Worm (Caenorhabditis elegans): Measurements from ENCODE around the gene col-128.

col-128 gene

DNA sequence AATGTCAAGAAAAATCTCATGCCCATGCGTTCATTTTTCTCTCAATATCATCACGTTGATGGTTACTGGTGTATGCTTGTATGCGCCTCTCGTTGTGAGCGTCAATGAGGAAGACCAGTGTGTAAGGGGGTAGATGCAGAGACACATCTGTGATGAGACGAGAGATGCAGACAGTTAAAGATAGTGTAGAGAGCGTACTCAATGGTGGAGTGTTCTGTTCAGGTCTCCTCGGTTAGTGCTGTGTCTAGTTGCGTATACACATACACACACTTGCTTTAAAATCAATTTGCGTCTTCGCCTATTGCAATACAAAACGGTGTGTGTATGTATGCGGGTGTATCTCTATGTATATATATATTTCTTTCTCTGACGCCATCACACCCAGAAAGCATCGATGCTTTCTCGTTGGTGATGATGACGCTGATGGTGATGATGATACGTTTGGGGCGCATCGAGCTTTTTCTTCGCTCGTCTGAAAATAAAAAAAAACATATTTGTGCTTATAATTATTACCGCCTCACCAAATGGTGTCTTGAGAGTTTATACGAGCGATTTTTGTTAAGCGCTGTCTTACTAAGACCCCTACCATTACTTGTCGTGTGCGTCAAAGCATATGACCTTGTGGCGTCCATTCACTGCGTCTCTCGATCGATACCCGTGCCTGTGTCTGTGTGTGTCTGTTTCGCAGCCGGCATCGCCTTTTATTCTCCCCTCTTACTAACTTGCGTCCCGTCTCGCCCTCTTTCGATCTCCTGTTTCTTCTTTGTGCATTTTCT lies 41.8 kb upstream of the col-128 start, which contains the start of gene F40F11.3 (continued):
- peak; percentile 86 for TF ChIP-seq fos-1 (tag; optimal IDR thresholded peaks at IDR 0.05)
- TF ChIP-seq unc-130 (tag; optimal IDR thresholded peaks at IDR 0.05), result peak; percentile 89
- peak; percentile 85 for TF ChIP-seq nhr-237 (tag; optimal IDR thresholded peaks at IDR 0.05)
- TF ChIP-seq unc-86 (tag; optimal IDR thresholded peaks at IDR 0.05), result peak; percentile 67
- peak; percentile 33 for TF ChIP-seq pqm-1 (tag; optimal IDR thresholded peaks at IDR 0.05)
- no peak for TF ChIP-seq alr-1 (tag; optimal IDR thresholded peaks at IDR 0.05; ENCODE audit: borderline replicate concordance)
- TF ChIP-seq pag-3 (tag; optimal IDR thresholded peaks at IDR 0.05; ENCODE audit: borderline replicate concordance, insufficient read depth), result no peak
- peak; percentile 68 for TF ChIP-seq lin-13 (GFP tag; optimal IDR thresholded peaks at IDR 0.05)
- TF ChIP-seq skn-1 (tag; optimal IDR thresholded peaks at IDR 0.05), result peak; percentile 67
- peak; percentile 93 for TF ChIP-seq dsc-1 (tag; optimal IDR thresholded peaks at IDR 0.05)
- peak; percentile 6 for TF ChIP-seq mef-2 (tag; optimal IDR thresholded peaks at IDR 0.05)
- no peak for TF ChIP-seq C34B4.2 (tag; optimal IDR thresholded peaks at IDR 0.05)
- no peak for TF ChIP-seq hlh-17 (GFP tag; optimal IDR thresholded peaks at IDR 0.05; ENCODE audit: borderline replicate concordance)
- peak; percentile 63; the same call in 1 of the 2 replicates for TF ChIP-seq ceh-88 (GFP tag; IDR thresholded peaks at IDR 0.05)
- peak; percentile 91 for TF ChIP-seq swsn-7 (tag; optimal IDR thresholded peaks at IDR 0.05)
- TF ChIP-seq zip-4 (GFP tag; optimal IDR thresholded peaks at IDR 0.05), result peak; percentile 33
- TF ChIP-seq hpl-2 (GFP tag; optimal IDR thresholded peaks at IDR 0.05), result no peak
- no peak for TF ChIP-seq efl-3 (GFP tag; optimal IDR thresholded peaks at IDR 0.05)
- TF ChIP-seq lin-15B (tag; optimal IDR thresholded peaks at IDR 0.05), result peak; percentile 23
- peak; percentile 80 for TF ChIP-seq ceh-8 (GFP tag; optimal IDR thresholded peaks at IDR 0.05)
- no peak for TF ChIP-seq zag-1 (tag; optimal IDR thresholded peaks at IDR 0.05)
- TF ChIP-seq elt-2 (tag; optimal IDR thresholded peaks at IDR 0.05), result peak; percentile 49
- peak in 1 of 2 experiments; percentile 75 for TF ChIP-seq egl-27 (tag; optimal IDR thresholded peaks at IDR 0.05)
- TF ChIP-seq vab-15 (tag; optimal IDR thresholded peaks at IDR 0.05), result peak; percentile 85
- TF ChIP-seq fkh-10 (GFP tag; optimal IDR thresholded peaks at IDR 0.05), result peak; percentile 87
- TF ChIP-seq ceh-63 (GFP tag; optimal IDR thresholded peaks at IDR 0.05), result no peak
- no peak for TF ChIP-seq nhr-84 (tag; optimal IDR thresholded peaks at IDR 0.05)
- peak; percentile 1 for TF ChIP-seq unc-62 (GFP tag; optimal IDR thresholded peaks at IDR 0.05)
- TF ChIP-seq nhr-11 (tag; optimal IDR thresholded peaks at IDR 0.05), result peak; percentile 50
- TF ChIP-seq dpl-1 (GFP tag; optimal IDR thresholded peaks at IDR 0.05), result peak; percentile 51 to 60 (median 57)
- peak; percentile 86 for TF ChIP-seq mep-1 (tag; optimal IDR thresholded peaks at IDR 0.05)
- TF ChIP-seq aha-1 (tag; optimal IDR thresholded peaks at IDR 0.05), result no peak
- peak; percentile 56 for TF ChIP-seq aly-2 (tag; optimal IDR thresholded peaks at IDR 0.05)

DNA sequence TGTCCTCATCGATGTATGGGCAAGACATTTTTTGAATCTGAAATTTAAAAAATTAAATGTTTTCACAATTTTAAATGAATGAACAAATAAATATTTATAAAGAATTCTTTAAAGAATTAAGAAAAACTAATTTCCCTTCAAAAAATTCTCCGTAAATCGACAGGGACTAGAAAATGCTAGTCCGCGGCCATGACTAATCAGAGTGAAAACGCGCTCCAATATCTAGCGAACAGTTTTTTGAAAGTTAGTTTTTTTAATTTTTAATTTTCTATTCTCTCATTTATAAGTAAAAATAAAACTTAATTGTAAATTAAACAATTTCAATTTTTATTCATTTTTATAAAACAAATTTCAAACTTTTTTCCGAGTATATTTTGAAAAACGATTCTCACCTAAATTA lies 41.1 kb upstream of the col-128 start:
- TF ChIP-seq nhr-28 (tag; optimal IDR thresholded peaks at IDR 0.05) (no peak), elt-3 (tag; optimal IDR thresholded peaks at IDR 0.05) (peak in 1 of 6 experiments; percentile 48), lsy-2 (tag; optimal IDR thresholded peaks at IDR 0.05) (peak; percentile 60 to 69), blmp-1 (tag; optimal IDR thresholded peaks at IDR 0.05) (peak; percentile 32), snu-23 (GFP tag; optimal IDR thresholded peaks at IDR 0.05) (peak; percentile 15), nhr-20 (tag; optimal IDR thresholded peaks at IDR 0.05) (peak; percentile 7), fkh-8 (tag; optimal IDR thresholded peaks at IDR 0.05) (no peak), lin-39 (tag; optimal IDR thresholded peaks at IDR 0.05) (peak; percentile 14), unc-62 (GFP tag; optimal IDR thresholded peaks at IDR 0.05) (no peak), pax-3 (tag; optimal IDR thresholded peaks at IDR 0.05) (peak; percentile 2), grh-1 (GFP tag; IDR thresholded peaks at IDR 0.05) (no peak), lir-3 (tag; optimal IDR thresholded peaks at IDR 0.05; ENCODE audit: poor library complexity) (peak; percentile 83), lin-14 (GFP tag; optimal IDR thresholded peaks at IDR 0.05) (peak; percentile 69), lin-15B (tag; optimal IDR thresholded peaks at IDR 0.05) (peak; percentile 66), ama-1 (optimal IDR thresholded peaks at IDR 0.05) (no peak), alr-1 (tag; optimal IDR thresholded peaks at IDR 0.05; ENCODE audit: borderline replicate concordance) (no peak), nhr-11 (tag; optimal IDR thresholded peaks at IDR 0.05) (peak; percentile 14), C04F5.9 (tag; optimal IDR thresholded peaks at IDR 0.05) (peak; percentile 44), nhr-47 (tag; optimal IDR thresholded peaks at IDR 0.05) (peak; percentile 63), ceh-88 (GFP tag; IDR thresholded peaks at IDR 0.05) (peak; percentile 33; the same call in 1 of the 2 replicates), jun-1 (tag; optimal IDR thresholded peaks at IDR 0.05) (no peak), xbp-1 (tag; optimal IDR thresholded peaks at IDR 0.05) (peak; percentile 49), vab-15 (tag; optimal IDR thresholded peaks at IDR 0.05) (no peak), hlh-4 (tag; optimal IDR thresholded peaks at IDR 0.05) (no peak)

Data from whole organism, L1 larva.